Worm (Caenorhabditis elegans) whole organism, L1 larva: Measurements from ENCODE around the gene twk-39.
A peak's percentile ranks its signal among the peaks of the same experiment; 100 is the strongest.

Source experiments
- C16A3.4 ChIP-seq: fragments of 150-350 bp; optimal IDR thresholded peaks from 2 replicates; lab custom pipeline; 2014; ENCODE audit warnings: missing biosample characterization, missing genetic modification characterization
- Y116A8C.19 ChIP-seq: sonication (generic microtip); optimal IDR thresholded peaks from 2 replicates; lab custom pipeline; 2016; ENCODE audit warnings: missing compliant biosample characterization, missing genetic modification characterization, borderline replicate concordance
- alr-1 ChIP-seq: fragments of 200-800 bp; sonication (Bioruptor generic); optimal IDR thresholded peaks from 2 replicates; lab custom pipeline; 2018; ENCODE audit warnings: borderline replicate concordance, mild to moderate bottlenecking, missing genetic modification characterization, missing compliant biosample characterization
- ama-1 ChIP-seq: fragments of 150-350 bp; optimal IDR thresholded peaks from 2 replicates; lab custom pipeline; 2014
- blmp-1 ChIP-seq: fragments of 150-350 bp; optimal IDR thresholded peaks from 2 replicates; lab custom pipeline; 2014; ENCODE audit warnings: missing biosample characterization, missing genetic modification characterization
- ceh-90 ChIP-seq: sonication (generic microtip); optimal IDR thresholded peaks from 2 replicates; lab custom pipeline; 2016; ENCODE audit warnings: missing genetic modification characterization, missing compliant biosample characterization
- dsc-1 ChIP-seq: sonication (generic microtip); optimal IDR thresholded peaks from 2 replicates; lab custom pipeline; 2016; ENCODE audit warnings: mild to moderate bottlenecking, missing genetic modification characterization, missing compliant biosample characterization
- efl-1 ChIP-seq, 4 experiments: fragments of 150-350 bp; optimal IDR thresholded peaks in 3 of 4; peaks in 1 of 4; 1 replicate in 1 of 4; 2 replicates in 3 of 4; lab custom pipeline; 2014; ENCODE audit warnings: missing biosample characterization in 2 of 4, missing genetic modification characterization in 2 of 4, missing genetic modification reagents in 2 of 4
- efl-3 ChIP-seq: fragments of 200-800 bp; sonication (Bioruptor generic); optimal IDR thresholded peaks from 2 replicates; lab custom pipeline; 2018; ENCODE audit warnings: mild to moderate bottlenecking, missing genetic modification characterization, missing compliant biosample characterization
- elt-3 ChIP-seq, 6 experiments: fragments of 150-350 bp in 1 of 6; sonication (generic microtip); optimal IDR thresholded peaks; 2 replicates each; lab custom pipeline; 2017 to 2018; ENCODE audit warnings: missing biosample characterization in 6 of 6, missing genetic modification characterization in 6 of 6, inconsistent platforms in 1 of 6
- fkh-10 ChIP-seq: sonication (generic microtip); optimal IDR thresholded peaks from 2 replicates; lab custom pipeline; 2017; ENCODE audit warnings: missing biosample characterization, missing genetic modification reagents, missing genetic modification characterization
- fos-1 ChIP-seq: fragments of 150-350 bp; optimal IDR thresholded peaks from 2 replicates; lab custom pipeline; 2014; ENCODE audit warnings: missing biosample characterization, missing genetic modification characterization
- hpl-2 ChIP-seq: fragments of 150-350 bp; optimal IDR thresholded peaks from 2 replicates; lab custom pipeline; 2014; ENCODE audit warnings: missing biosample characterization, missing genetic modification reagents, missing genetic modification characterization
- irx-1 ChIP-seq: sonication (generic microtip); optimal IDR thresholded peaks from 2 replicates; lab custom pipeline; 2016; ENCODE audit warnings: missing genetic modification characterization, missing compliant biosample characterization
- lin-14 ChIP-seq: fragments of 200-800 bp; sonication (Bioruptor generic); optimal IDR thresholded peaks from 2 replicates; lab custom pipeline; 2018; ENCODE audit warnings: mild to moderate bottlenecking, missing genetic modification characterization, moderate library complexity, missing compliant biosample characterization
- lin-35 ChIP-seq, 2 experiments: fragments of 150-350 bp; optimal IDR thresholded peaks; 2 replicates each; lab custom pipeline; 2014; ENCODE audit warnings: missing biosample characterization in 2 of 2, missing genetic modification characterization in 2 of 2, missing genetic modification reagents in 2 of 2
- lin-39 ChIP-seq: fragments of 150-350 bp; optimal IDR thresholded peaks from 2 replicates; lab custom pipeline; 2014; ENCODE audit warnings: missing biosample characterization, missing genetic modification reagents, missing genetic modification characterization
- lsy-2 ChIP-seq, 2 experiments: fragments of 150-350 bp; optimal IDR thresholded peaks; 2 replicates each; lab custom pipeline; 2014; ENCODE audit warnings: missing biosample characterization in 2 of 2, missing genetic modification characterization in 2 of 2
- mab-9 ChIP-seq: fragments of 200-800 bp; sonication (Bioruptor generic); IDR thresholded peaks from 2 replicates; pipeline ENCODE4 v1.3.6; 2022; ENCODE audit warnings: missing genetic modification reagents, missing genetic modification characterization, missing compliant biosample characterization
- mdl-1 ChIP-seq, 2 experiments: fragments of 150-350 bp; optimal IDR thresholded peaks; 2 replicates each; lab custom pipeline; 2014 to 2017; ENCODE audit warnings: missing biosample characterization in 2 of 2, missing genetic modification characterization in 2 of 2, inconsistent platforms in 1 of 2
- mep-1 ChIP-seq: fragments of 150-350 bp; optimal IDR thresholded peaks from 2 replicates; lab custom pipeline; 2014; ENCODE audit warnings: missing biosample characterization, missing genetic modification characterization
- nhr-19 ChIP-seq: fragments of 200-800 bp; sonication (Bioruptor generic); conservative IDR thresholded peaks from 2 replicates; pipeline ENCODE4 v1.3.6; 2022; ENCODE audit warnings: missing genetic modification characterization, missing compliant biosample characterization
- nhr-28 ChIP-seq: fragments of 150-350 bp; optimal IDR thresholded peaks from 2 replicates; lab custom pipeline; 2014; ENCODE audit warnings: missing biosample characterization, missing genetic modification characterization
- nhr-47 ChIP-seq: sonication (generic microtip); optimal IDR thresholded peaks from 2 replicates; lab custom pipeline; 2016; ENCODE audit warnings: mild to moderate bottlenecking, missing genetic modification characterization, moderate library complexity, missing compliant biosample characterization
- nhr-71 ChIP-seq: sonication (generic microtip); optimal IDR thresholded peaks from 2 replicates; lab custom pipeline; 2016; ENCODE audit warnings: mild to moderate bottlenecking, missing genetic modification characterization, moderate library complexity, missing compliant biosample characterization
- nhr-76 ChIP-seq: sonication (generic microtip); optimal IDR thresholded peaks from 2 replicates; lab custom pipeline; 2017; ENCODE audit warnings: missing biosample characterization, missing genetic modification characterization
- nhr-85 ChIP-seq: sonication (generic microtip); peaks from one replicate; lab custom pipeline; 2016; ENCODE audit warnings: missing genetic modification characterization, inconsistent platforms, missing compliant biosample characterization
- nhr-90 ChIP-seq: sonication (generic microtip); optimal IDR thresholded peaks from 2 replicates; lab custom pipeline; 2016; ENCODE audit warnings: mild to moderate bottlenecking, missing genetic modification characterization, missing compliant biosample characterization; ENCODE audit not compliant: poor library complexity
- rnt-1 ChIP-seq: sonication (generic microtip); optimal IDR thresholded peaks from 2 replicates; lab custom pipeline; 2016; ENCODE audit warnings: mild to moderate bottlenecking, missing genetic modification characterization, moderate library complexity, missing compliant biosample characterization
- sox-4 ChIP-seq: sonication (generic microtip); optimal IDR thresholded peaks from 2 replicates; lab custom pipeline; 2016; ENCODE audit warnings: missing genetic modification characterization, missing compliant biosample characterization
- swsn-7 ChIP-seq: sonication (generic microtip); optimal IDR thresholded peaks from 2 replicates; lab custom pipeline; 2016; ENCODE audit warnings: missing genetic modification characterization, missing compliant biosample characterization
- tbx-2 ChIP-seq: sonication (generic microtip); optimal IDR thresholded peaks from 2 replicates; lab custom pipeline; 2016; ENCODE audit warnings: missing genetic modification characterization, missing compliant biosample characterization
- tlp-1 ChIP-seq: fragments of 150-350 bp; optimal IDR thresholded peaks from 2 replicates; lab custom pipeline; 2014; ENCODE audit warnings: missing biosample characterization, missing genetic modification characterization
- unc-62 ChIP-seq: fragments of 150-350 bp; optimal IDR thresholded peaks from 2 replicates; lab custom pipeline; 2014; ENCODE audit warnings: missing biosample characterization, missing genetic modification reagents, missing genetic modification characterization
- unc-86 ChIP-seq: sonication (generic microtip); optimal IDR thresholded peaks from 2 replicates; lab custom pipeline; 2016; ENCODE audit warnings: missing genetic modification characterization, missing compliant biosample characterization
- unc-98 ChIP-seq: fragments of 200-800 bp; sonication (Bioruptor generic); IDR thresholded peaks from 2 replicates; pipeline ENCODE4 v1.3.6; 2022; ENCODE audit warnings: missing genetic modification characterization, missing compliant biosample characterization
- vab-15 ChIP-seq: sonication (generic microtip); optimal IDR thresholded peaks from 2 replicates; lab custom pipeline; 2017; ENCODE audit warnings: missing genotype, mild to moderate bottlenecking, missing genetic modification characterization, missing compliant biosample characterization
- xbp-1 ChIP-seq: sonication (generic microtip); optimal IDR thresholded peaks from 2 replicates; lab custom pipeline; 2016; ENCODE audit warnings: missing genetic modification characterization, missing compliant biosample characterization

The twk-39 gene

ce11 chrIII:11829585-11830195, 34.1 kb downstream of the twk-39 start:
- no peak for TF ChIP-seq ama-1 (lab: Kevin White, UChicago)
- no peak for TF ChIP-seq xbp-1 (tag; lab: Kevin White, UChicago)
- TF ChIP-seq nhr-90 (tag; lab: Kevin White, UChicago) = no peak
- TF ChIP-seq efl-1 (optimal IDR thresholded peaks at IDR 0.05; lab: Kevin White, UChicago) = no peak
- peak in 1 of 2 experiments; percentile 27 for TF ChIP-seq efl-1 (GFP tag; optimal IDR thresholded peaks at IDR 0.05 in 1 of 2; lab: Kevin White, UChicago)
- peak; percentile 14 for TF ChIP-seq nhr-85
- no peak for TF ChIP-seq nhr-47 (tag; lab: Kevin White, UChicago)
- TF ChIP-seq, all 84 proteins: peak for 2

ce11 chrIII:11830522-11831489, 35.3 kb downstream of the twk-39 start:
- TF ChIP-seq nhr-71 (tag; lab: Kevin White, UChicago) = no peak
- 0 out of 2 replicates have a peak, but pooled peaks have one; percentile 9 for TF ChIP-seq unc-98 (GFP tag; lab: Robert Waterston, UW)
- no peak for TF ChIP-seq efl-1 (optimal IDR thresholded peaks at IDR 0.05; lab: Kevin White, UChicago)
- TF ChIP-seq efl-1 (GFP tag; optimal IDR thresholded peaks at IDR 0.05 in 1 of 2; lab: Kevin White, UChicago) = peak in 1 of 2 experiments; percentile 38
- peak in 1 of 2 experiments; percentile 6 for TF ChIP-seq lsy-2 (tag; optimal IDR thresholded peaks at IDR 0.05; lab: Kevin White, UChicago)
- TF ChIP-seq mab-9 (GFP tag; lab: Robert Waterston, UW) = peak; percentile 34; the same call in 1 of the 2 replicates

- TF ChIP-seq efl-1 (optimal IDR thresholded peaks at IDR 0.05; lab: Kevin White, UChicago) = no peak
- peak in 1 of 2 experiments; percentile 31 for TF ChIP-seq efl-1 (GFP tag; optimal IDR thresholded peaks at IDR 0.05 in 1 of 2; lab: Kevin White, UChicago)
- no peak for TF ChIP-seq fos-1 (tag; lab: Kevin White, UChicago)
- no peak for TF ChIP-seq Y116A8C.19 (tag; lab: Kevin White, UChicago)
- TF ChIP-seq swsn-7 (tag; lab: Kevin White, UChicago) = no peak
- TF ChIP-seq, all 84 proteins: peak for 1
Measured at ce11 chrIII:11833449-11833848, 37.9 kb downstream of the twk-39 start.

DNA sequence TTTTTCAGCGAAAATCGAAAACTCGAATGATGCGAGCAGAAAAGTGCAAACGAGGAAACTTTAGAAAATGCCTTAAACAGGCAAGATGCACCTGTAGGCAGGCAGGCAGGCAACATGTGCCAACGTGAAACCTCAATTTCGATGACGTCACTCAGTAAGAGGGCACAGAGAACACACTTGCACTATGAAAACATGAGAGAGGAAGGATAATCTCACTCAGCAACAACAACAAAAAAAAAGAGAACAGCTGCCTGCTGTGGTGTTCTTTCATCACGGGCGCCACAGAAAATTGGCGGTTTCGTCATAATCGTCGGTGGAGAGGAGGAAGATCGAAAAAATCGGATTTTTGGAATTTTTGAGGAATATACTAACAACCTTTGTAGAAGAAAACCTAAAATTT, 38.6 kb downstream of the twk-39 start:
- TF ChIP-seq nhr-28 (no peak), ceh-90 (tag; lab: Kevin White, UChicago) (no peak), mdl-1 (tag; optimal IDR thresholded peaks at IDR 0.05; lab: Kevin White, UChicago) (peak in 1 of 2 experiments; percentile 16), rnt-1 (tag; lab: Kevin White, UChicago) (peak; percentile 35), fkh-10 (GFP tag; lab: Kevin White, UChicago) (no peak), nhr-19 (peak; percentile 38; the same call in 1 of the 2 replicates), nhr-76 (tag; lab: Kevin White, UChicago) (no peak), lin-14 (peak; percentile 27), nhr-71 (tag; lab: Kevin White, UChicago) (peak; percentile 15)
- TF ChIP-seq, all 84 proteins: peak for 5

DNA sequence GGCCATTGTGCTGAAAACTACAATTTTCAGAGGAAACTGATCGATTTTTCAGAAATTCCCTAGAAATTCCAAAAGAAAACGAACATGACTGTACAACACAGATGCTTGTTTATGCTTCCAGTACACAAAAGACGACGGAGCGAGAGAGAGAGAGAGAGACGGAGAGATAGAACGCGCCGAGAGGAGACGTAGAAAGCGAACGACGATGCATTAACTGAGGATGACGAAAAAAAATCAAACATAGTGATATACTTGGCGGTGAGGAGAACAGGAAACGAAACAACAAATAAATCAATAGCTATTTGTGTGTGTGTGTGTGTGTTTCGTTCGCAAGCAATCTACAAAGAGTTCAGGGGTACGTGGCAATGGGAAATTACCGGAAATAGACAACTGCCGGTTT, 39.2 kb downstream of the twk-39 start:
- TF ChIP-seq mep-1 (tag; lab: Kevin White, UChicago) (peak; percentile 15), dsc-1 (tag; lab: Kevin White, UChicago) (no peak), lsy-2 (tag; optimal IDR thresholded peaks at IDR 0.05; lab: Kevin White, UChicago) (peak in 1 of 2 experiments; percentile 34), lin-14 (peak; percentile 53), efl-1 (optimal IDR thresholded peaks at IDR 0.05; lab: Kevin White, UChicago) (peak in 1 of 2 experiments; percentile 30), efl-1 (GFP tag; optimal IDR thresholded peaks at IDR 0.05 in 1 of 2; lab: Kevin White, UChicago) (no peak), blmp-1 (tag; lab: Kevin White, UChicago) (peak; percentile 71), tbx-2 (no peak)

ce11 chrIII:11836054-11836453, 40.5 kb downstream of the twk-39 start:
- TF ChIP-seq swsn-7 (tag; lab: Kevin White, UChicago) = no peak
- no peak for TF ChIP-seq alr-1 (tag; lab: Kevin White, UChicago)
- no peak for TF ChIP-seq irx-1 (tag; lab: Kevin White, UChicago)
- no peak for TF ChIP-seq unc-62
- no peak for TF ChIP-seq elt-3 (tag; optimal IDR thresholded peaks at IDR 0.05; lab: Kevin White, UChicago)
- no peak for TF ChIP-seq C16A3.4 (tag; lab: Kevin White, UChicago)
- TF ChIP-seq hpl-2 = no peak
- no peak for TF ChIP-seq efl-3
- no peak for TF ChIP-seq vab-15 (tag; lab: Kevin White, UChicago)
- TF ChIP-seq sox-4 (tag; lab: Kevin White, UChicago) = peak; percentile 31
- TF ChIP-seq rnt-1 (tag; lab: Kevin White, UChicago) = no peak
- TF ChIP-seq tlp-1 = no peak
- no peak for TF ChIP-seq lin-35 (GFP tag; optimal IDR thresholded peaks at IDR 0.05; lab: Kevin White, UChicago)
- TF ChIP-seq lin-39 (tag; lab: Kevin White, UChicago) = no peak
- no peak for TF ChIP-seq ama-1 (lab: Kevin White, UChicago)
- TF ChIP-seq unc-86 (tag; lab: Kevin White, UChicago) = no peak
